Fruit fly (Drosophila melanogaster): ENCODE data around the gene CG11970.

DNA sequence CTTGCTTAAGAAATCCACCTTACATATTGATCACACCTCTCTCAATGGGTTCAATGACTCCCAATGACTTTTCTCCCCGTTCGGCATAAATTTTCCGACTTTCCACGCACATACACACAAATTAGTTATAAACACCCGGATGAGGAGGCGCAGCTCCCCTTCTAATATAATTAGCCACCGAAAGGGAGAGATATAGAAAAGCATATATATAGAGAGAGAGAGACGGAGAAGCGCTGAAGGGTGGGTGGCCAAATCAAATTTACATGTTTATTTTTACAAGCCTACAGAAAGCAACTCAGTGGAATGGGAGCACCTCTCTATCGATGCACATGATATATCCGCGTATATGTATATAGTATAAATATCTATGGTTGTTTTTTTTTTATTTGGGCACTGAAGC, 44.2 kb downstream of the CG11970 start:
- no peak for TF ChIP-seq pan (optimal IDR thresholded peaks at IDR 0.05)
- TF ChIP-seq usp (GFP tag; optimal IDR thresholded peaks at IDR 0.05): no peak
- TF ChIP-seq psq (optimal IDR thresholded peaks at IDR 0.05): no peak
- TF ChIP-seq Dll (optimal IDR thresholded peaks at IDR 0.05): no peak
- TF ChIP-seq CG8478 (optimal IDR thresholded peaks at IDR 0.05): no peak
- no peak for TF ChIP-seq EcR (GFP tag; optimal IDR thresholded peaks at IDR 0.05)

Data from whole organism.